Fruit fly (Drosophila melanogaster): ENCODE data around the gene Cbl.

- TF ChIP-seq usp (GFP tag; optimal IDR thresholded peaks at IDR 0.05) (no peak), Dfd (GFP tag; optimal IDR thresholded peaks at IDR 0.05) (no peak), Hr78 (GFP tag; optimal IDR thresholded peaks at IDR 0.05) (no peak), dmrt93B (GFP tag; optimal IDR thresholded peaks at IDR 0.05) (no peak)
Measured at dm6 chr3L:8418984-8419383, 5.8 kb upstream of the Cbl start.
